Worm (Caenorhabditis elegans) whole organism, midembryonic: ENCODE results near the gene C35B8.3.

Experiments used
- flt-1 ChIP-seq: fragments of 200-800 bp; sonication (Bioruptor generic); IDR thresholded peaks from 2 replicates; pipeline ENCODE4 v1.3.6; 2022; ENCODE audit warnings: missing genetic modification characterization, missing compliant biosample characterization
- klf-2 ChIP-seq: fragments of 200-800 bp; sonication (Bioruptor generic); conservative IDR thresholded peaks from 2 replicates; pipeline ENCODE4 v1.3.6; 2022; ENCODE audit warnings: missing genetic modification reagents, missing genetic modification characterization, missing compliant biosample characterization
- med-1 ChIP-seq: sonication (generic microtip); optimal IDR thresholded peaks from 2 replicates; lab custom pipeline; 2017; ENCODE audit warnings: missing genetic modification characterization, mild to moderate bottlenecking, missing compliant biosample characterization, antibody characterized with exemption, missing genetic modification reagents; ENCODE audit not compliant: insufficient read depth

DNA sequence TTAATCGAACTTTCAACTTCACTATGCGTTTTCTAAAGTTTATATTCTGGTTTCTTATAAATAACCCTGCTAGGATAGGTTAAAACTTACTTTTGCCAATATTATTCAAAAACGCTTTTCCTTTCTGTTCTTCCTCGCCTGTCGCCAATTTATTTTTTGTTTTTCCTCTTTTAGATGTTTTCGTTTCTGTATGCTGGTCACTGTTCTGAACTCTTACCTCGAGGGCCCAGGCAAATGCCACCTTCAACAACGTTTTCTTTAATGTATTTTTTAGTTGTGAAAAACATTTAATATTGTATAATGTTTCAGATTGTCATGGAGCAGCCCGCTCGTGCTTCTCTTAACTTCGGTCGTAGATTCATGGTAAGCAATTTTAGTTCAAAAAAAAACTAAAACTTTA, 31.6 kb upstream of the C35B8.3 start, which contains the start of gene Y81B9A.3:
- TF ChIP-seq med-1 (GFP tag; lab: Kevin White, UChicago) (no peak), flt-1 (GFP tag; lab: Robert Waterston, UW) (no peak), klf-2 (GFP tag; lab: Robert Waterston, UW) (no peak)
